Worm (Caenorhabditis elegans) whole organism, L4/young adult: ENCODE measurements around the gene fbxc-33.

Experiments used
- dao-5 ChIP-seq: sonication (generic microtip); optimal IDR thresholded peaks from 2 replicates; lab custom pipeline; 2016; ENCODE audit warnings: missing genotype, missing genetic modification characterization, moderate library complexity, missing compliant biosample characterization
- him-1 ChIP-seq: sonication (generic microtip); optimal IDR thresholded peaks from 2 replicates; lab custom pipeline; 2016; ENCODE audit warnings: missing genotype, missing genetic modification reagents, missing genetic modification characterization, missing compliant biosample characterization

ce11 chrII:880666-881226, 32.7 kb upstream of the fbxc-33 start:
- TF ChIP-seq him-1 (tag; lab: Kevin White, UChicago), result no peak
- TF ChIP-seq dao-5, result no peak
